Worm (Caenorhabditis elegans) whole organism, L1 larva: ENCODE results near the gene wht-4.

ENCODE experiments used
- C16A3.4 ChIP-seq: fragments of 150-350 bp; optimal IDR thresholded peaks from 2 replicates; lab custom pipeline; 2014; ENCODE audit warnings: missing biosample characterization, missing genetic modification characterization
- blmp-1 ChIP-seq: fragments of 150-350 bp; optimal IDR thresholded peaks from 2 replicates; lab custom pipeline; 2014; ENCODE audit warnings: missing biosample characterization, missing genetic modification characterization
- ceh-63 ChIP-seq: fragments of 200-800 bp; sonication (Bioruptor generic); optimal IDR thresholded peaks from 2 replicates; lab custom pipeline; 2018; ENCODE audit warnings: mild to moderate bottlenecking, missing genetic modification characterization, missing compliant biosample characterization
- ceh-90 ChIP-seq: sonication (generic microtip); optimal IDR thresholded peaks from 2 replicates; lab custom pipeline; 2016; ENCODE audit warnings: missing genetic modification characterization, missing compliant biosample characterization
- ces-1 ChIP-seq: fragments of 150-350 bp; optimal IDR thresholded peaks from 2 replicates; lab custom pipeline; 2014; ENCODE audit warnings: missing biosample characterization, missing genetic modification reagents, missing genetic modification characterization
- dpl-1 ChIP-seq, 3 experiments: fragments of 150-350 bp in 2 of 3; sonication (generic microtip) in 1 of 3; optimal IDR thresholded peaks; 2 replicates each; lab custom pipeline; 2014 to 2017; ENCODE audit warnings: missing biosample characterization in 3 of 3, missing genetic modification characterization in 3 of 3, missing genetic modification reagents in 3 of 3
- efl-1 ChIP-seq, 4 experiments: fragments of 150-350 bp; optimal IDR thresholded peaks in 3 of 4; peaks in 1 of 4; 1 replicate in 1 of 4; 2 replicates in 3 of 4; lab custom pipeline; 2014; ENCODE audit warnings: missing biosample characterization in 2 of 4, missing genetic modification characterization in 2 of 4, missing genetic modification reagents in 2 of 4
- egl-27 ChIP-seq, 2 experiments: fragments of 150-350 bp in 1 of 2; sonication (generic microtip); optimal IDR thresholded peaks; 3 replicates each; lab custom pipeline; 2017 to 2018; ENCODE audit warnings: missing biosample characterization in 2 of 2, missing genetic modification characterization in 2 of 2, missing genetic modification reagents in 2 of 2
- elt-2 ChIP-seq: sonication (generic microtip); optimal IDR thresholded peaks from 2 replicates; lab custom pipeline; 2016; ENCODE audit warnings: missing genetic modification characterization, mild to moderate bottlenecking, inconsistent platforms, missing compliant biosample characterization, missing genetic modification reagents
- elt-3 ChIP-seq, 6 experiments: fragments of 150-350 bp in 1 of 6; sonication (generic microtip); optimal IDR thresholded peaks; 2 replicates each; lab custom pipeline; 2017 to 2018; ENCODE audit warnings: missing biosample characterization in 6 of 6, missing genetic modification characterization in 6 of 6, inconsistent platforms in 1 of 6
- fkh-8 ChIP-seq: sonication (generic microtip); optimal IDR thresholded peaks from 2 replicates; lab custom pipeline; 2016; ENCODE audit warnings: mild to moderate bottlenecking, missing genetic modification characterization, missing compliant biosample characterization
- grh-1 ChIP-seq: fragments of 200-800 bp; sonication (Bioruptor generic); IDR thresholded peaks from 2 replicates; pipeline ENCODE4 v1.3.6; 2022; ENCODE audit warnings: missing genetic modification reagents, missing genetic modification characterization, missing compliant biosample characterization
- hlh-17 ChIP-seq: fragments of 200-800 bp; sonication (Bioruptor generic); optimal IDR thresholded peaks from 2 replicates; lab custom pipeline; 2018; ENCODE audit warnings: missing genetic modification characterization, mild to moderate bottlenecking, missing compliant biosample characterization, moderate library complexity, borderline replicate concordance
- hlh-4 ChIP-seq: sonication (generic microtip); optimal IDR thresholded peaks from 2 replicates; lab custom pipeline; 2016; ENCODE audit warnings: mild to moderate bottlenecking, missing genetic modification characterization, missing compliant biosample characterization
- irx-1 ChIP-seq: sonication (generic microtip); optimal IDR thresholded peaks from 2 replicates; lab custom pipeline; 2016; ENCODE audit warnings: missing genetic modification characterization, missing compliant biosample characterization
- isw-1 ChIP-seq: fragments of 200-800 bp; sonication (Bioruptor generic); IDR thresholded peaks from 2 replicates; pipeline ENCODE4 v1.3.6; 2022; ENCODE audit warnings: missing genetic modification characterization, missing compliant biosample characterization
- lin-14 ChIP-seq: fragments of 200-800 bp; sonication (Bioruptor generic); optimal IDR thresholded peaks from 2 replicates; lab custom pipeline; 2018; ENCODE audit warnings: mild to moderate bottlenecking, missing genetic modification characterization, moderate library complexity, missing compliant biosample characterization
- lsy-2 ChIP-seq, 2 experiments: fragments of 150-350 bp; optimal IDR thresholded peaks; 2 replicates each; lab custom pipeline; 2014; ENCODE audit warnings: missing biosample characterization in 2 of 2, missing genetic modification characterization in 2 of 2
- mab-9 ChIP-seq: fragments of 200-800 bp; sonication (Bioruptor generic); IDR thresholded peaks from 2 replicates; pipeline ENCODE4 v1.3.6; 2022; ENCODE audit warnings: missing genetic modification reagents, missing genetic modification characterization, missing compliant biosample characterization
- nhr-12 ChIP-seq: sonication (generic microtip); optimal IDR thresholded peaks from 2 replicates; lab custom pipeline; 2017; ENCODE audit warnings: missing biosample characterization, missing genetic modification characterization
- nhr-19 ChIP-seq: fragments of 200-800 bp; sonication (Bioruptor generic); conservative IDR thresholded peaks from 2 replicates; pipeline ENCODE4 v1.3.6; 2022; ENCODE audit warnings: missing genetic modification characterization, missing compliant biosample characterization
- nhr-20 ChIP-seq: sonication (generic microtip); optimal IDR thresholded peaks from 2 replicates; lab custom pipeline; 2016; ENCODE audit warnings: mild to moderate bottlenecking, missing genetic modification characterization, missing compliant biosample characterization
- nhr-47 ChIP-seq: sonication (generic microtip); optimal IDR thresholded peaks from 2 replicates; lab custom pipeline; 2016; ENCODE audit warnings: mild to moderate bottlenecking, missing genetic modification characterization, moderate library complexity, missing compliant biosample characterization
- nhr-76 ChIP-seq: sonication (generic microtip); optimal IDR thresholded peaks from 2 replicates; lab custom pipeline; 2017; ENCODE audit warnings: missing biosample characterization, missing genetic modification characterization
- nhr-77 ChIP-seq: fragments of 150-350 bp; optimal IDR thresholded peaks from 2 replicates; lab custom pipeline; 2014; ENCODE audit warnings: missing biosample characterization, missing genetic modification characterization
- pag-3 ChIP-seq: sonication (generic microtip); optimal IDR thresholded peaks from 2 replicates; lab custom pipeline; 2017; ENCODE audit warnings: missing genetic modification characterization, mild to moderate bottlenecking, missing compliant biosample characterization, antibody characterized with exemption, borderline replicate concordance; ENCODE audit not compliant: insufficient read depth
- pqm-1 ChIP-seq: sonication (generic microtip); optimal IDR thresholded peaks from 3 replicates; lab custom pipeline; 2017; ENCODE audit warnings: missing biosample characterization, missing genetic modification characterization
- skn-1 ChIP-seq: fragments of 150-350 bp; optimal IDR thresholded peaks from 2 replicates; lab custom pipeline; 2014; ENCODE audit warnings: missing biosample characterization, missing genetic modification characterization
- snpc-4 ChIP-seq: fragments of 150-350 bp; optimal IDR thresholded peaks from 2 replicates; lab custom pipeline; 2014; ENCODE audit warnings: missing biosample characterization, missing genetic modification characterization
- snu-23 ChIP-seq: sonication (generic microtip); optimal IDR thresholded peaks from 2 replicates; lab custom pipeline; 2016; ENCODE audit warnings: missing genetic modification characterization, missing compliant biosample characterization
- sptf-1 ChIP-seq: fragments of 150-350 bp; optimal IDR thresholded peaks from 2 replicates; lab custom pipeline; 2014; ENCODE audit warnings: missing biosample characterization, missing genetic modification characterization
- sup-37 ChIP-seq: fragments of 200-800 bp; sonication (Bioruptor generic); optimal IDR thresholded peaks from 2 replicates; lab custom pipeline; 2018; ENCODE audit warnings: mild to moderate bottlenecking, missing genetic modification characterization, missing compliant biosample characterization
- swsn-7 ChIP-seq: sonication (generic microtip); optimal IDR thresholded peaks from 2 replicates; lab custom pipeline; 2016; ENCODE audit warnings: missing genetic modification characterization, missing compliant biosample characterization
- tlp-1 ChIP-seq: fragments of 150-350 bp; optimal IDR thresholded peaks from 2 replicates; lab custom pipeline; 2014; ENCODE audit warnings: missing biosample characterization, missing genetic modification characterization
- unc-30 ChIP-seq: sonication (generic microtip); optimal IDR thresholded peaks from 2 replicates; lab custom pipeline; 2017; ENCODE audit warnings: missing biosample characterization, missing genetic modification characterization
- vab-15 ChIP-seq: sonication (generic microtip); optimal IDR thresholded peaks from 2 replicates; lab custom pipeline; 2017; ENCODE audit warnings: missing genotype, mild to moderate bottlenecking, missing genetic modification characterization, missing compliant biosample characterization
- zag-1 ChIP-seq: fragments of 150-350 bp; optimal IDR thresholded peaks from 2 replicates; lab custom pipeline; 2014; ENCODE audit warnings: missing biosample characterization, missing genetic modification characterization

The wht-4 gene

ce11 chrII:3248043-3248718 is 30.6 kb upstream of the wht-4 start, which contains the start of the genes fbxc-50 and C17F4.2:
TSS of gene fbxc-50 (minus strand) at chrII:3248123.
TSS of gene C17F4.2 (plus strand) at chrII:3248668.
- TF ChIP-seq blmp-1 (tag; lab: Kevin White, UChicago) = peak; percentile 80
- TF ChIP-seq nhr-19 (GFP tag; lab: Robert Waterston, UW) = no peak
- no peak for TF ChIP-seq efl-1 (optimal IDR thresholded peaks at IDR 0.05; lab: Kevin White, UChicago)
- TF ChIP-seq efl-1 (GFP tag; optimal IDR thresholded peaks at IDR 0.05 in 1 of 2; lab: Kevin White, UChicago) = peak in 1 of 2 experiments; percentile 56

ce11 chrII:3249406-3249805 is 29.3 kb upstream of the wht-4 start, which contains the start of gene clec-124:
TSS of gene clec-124 (plus strand) at chrII:3249706.
- TF ChIP-seq pqm-1 (tag; lab: Kevin White, UChicago) (no peak), snpc-4 (tag; lab: Kevin White, UChicago) (no peak), elt-2 (tag; lab: Kevin White, UChicago) (no peak), ceh-63 (GFP tag; lab: Kevin White, UChicago) (no peak), vab-15 (no peak), blmp-1 (tag; lab: Kevin White, UChicago) (no peak), nhr-12 (tag; lab: Kevin White, UChicago) (no peak), pag-3 (tag; lab: Kevin White, UChicago) (no peak), lin-14 (GFP tag; lab: Kevin White, UChicago) (no peak), zag-1 (no peak), hlh-17 (GFP tag; lab: Kevin White, UChicago) (no peak), ces-1 (no peak), nhr-77 (tag; lab: Kevin White, UChicago) (no peak), elt-3 (tag; optimal IDR thresholded peaks at IDR 0.05; lab: Kevin White, UChicago) (no peak), nhr-76 (no peak), nhr-20 (tag; lab: Kevin White, UChicago) (no peak), skn-1 (tag; lab: Kevin White, UChicago) (no peak), fkh-8 (tag; lab: Kevin White, UChicago) (no peak), dpl-1 (GFP tag; optimal IDR thresholded peaks at IDR 0.05; lab: Kevin White, UChicago) (no peak)

- TF ChIP-seq tlp-1 (tag; lab: Kevin White, UChicago) (no peak), hlh-4 (tag; lab: Kevin White, UChicago) (no peak), vab-15 (no peak), egl-27 (tag; optimal IDR thresholded peaks at IDR 0.05; lab: Kevin White, UChicago) (no peak), elt-3 (tag; optimal IDR thresholded peaks at IDR 0.05; lab: Kevin White, UChicago) (no peak)
Measured at ce11 chrII:3250195-3250594, 28.5 kb upstream of the wht-4 start.

ce11 chrII:3251782-3252181 is 27.0 kb upstream of the wht-4 start:
- no peak for TF ChIP-seq snu-23 (GFP tag; lab: Kevin White, UChicago)
- no peak for TF ChIP-seq irx-1 (tag; lab: Kevin White, UChicago)
- TF ChIP-seq C16A3.4 (tag; lab: Kevin White, UChicago) = no peak
- no peak for TF ChIP-seq unc-30 (tag; lab: Kevin White, UChicago)
- TF ChIP-seq grh-1 (GFP tag; lab: Robert Waterston, UW) = no peak

ce11 chrII:3259254-3259653 is 19.5 kb upstream of the wht-4 start, which contains the start of gene gcy-19:
TSS of gene gcy-19 (minus strand) at chrII:3259354.
- TF ChIP-seq mab-9 (no peak), unc-30 (tag; lab: Kevin White, UChicago) (no peak), isw-1 (GFP tag; lab: Robert Waterston, UW) (no peak), sptf-1 (tag; lab: Kevin White, UChicago) (no peak), swsn-7 (tag; lab: Kevin White, UChicago) (no peak), sup-37 (GFP tag; lab: Kevin White, UChicago) (no peak), nhr-20 (tag; lab: Kevin White, UChicago) (no peak), ceh-90 (tag; lab: Kevin White, UChicago) (no peak), blmp-1 (tag; lab: Kevin White, UChicago) (no peak), lsy-2 (tag; optimal IDR thresholded peaks at IDR 0.05; lab: Kevin White, UChicago) (no peak), vab-15 (no peak), irx-1 (tag; lab: Kevin White, UChicago) (no peak), nhr-47 (tag; lab: Kevin White, UChicago) (no peak)
